Worm (Caenorhabditis elegans) whole organism, L2 larva: Measurements from ENCODE around the gene F08F8.11.

Source experiments
- F13H6.1 ChIP-seq: sonication (generic microtip); optimal IDR thresholded peaks from 2 replicates; lab custom pipeline; 2016; ENCODE audit warnings: missing genetic modification characterization, missing compliant biosample characterization
- R02D3.7 ChIP-seq: fragments of 150-350 bp; optimal IDR thresholded peaks from 2 replicates; lab custom pipeline; 2014; ENCODE audit warnings: missing biosample characterization, missing genetic modification characterization
- ZK546.5 ChIP-seq: sonication (generic microtip); optimal IDR thresholded peaks from 2 replicates; lab custom pipeline; 2017; ENCODE audit warnings: missing biosample characterization, missing genetic modification characterization
- alr-1 ChIP-seq: fragments of 150-350 bp; optimal IDR thresholded peaks from 2 replicates; lab custom pipeline; 2014; ENCODE audit warnings: missing biosample characterization, missing genetic modification characterization
- ama-1 ChIP-seq: fragments of 150-350 bp; optimal IDR thresholded peaks from 2 replicates; lab custom pipeline; 2018; ENCODE audit warnings: inconsistent platforms
- blmp-1 ChIP-seq: sonication (generic microtip); optimal IDR thresholded peaks from 2 replicates; lab custom pipeline; 2017; ENCODE audit warnings: missing genetic modification characterization, mild to moderate bottlenecking, missing compliant biosample characterization, antibody characterized with exemption, moderate library complexity; ENCODE audit not compliant: insufficient read depth
- ceh-16 ChIP-seq: fragments of 150-350 bp; optimal IDR thresholded peaks from 2 replicates; lab custom pipeline; 2014; ENCODE audit warnings: missing biosample characterization, missing genetic modification characterization
- crh-2 ChIP-seq: sonication (generic microtip); optimal IDR thresholded peaks from 2 replicates; lab custom pipeline; 2017; ENCODE audit warnings: missing biosample characterization, missing genetic modification characterization
- dmd-4 ChIP-seq: sonication (generic microtip); optimal IDR thresholded peaks from 2 replicates; lab custom pipeline; 2017; ENCODE audit warnings: missing biosample characterization, missing genetic modification characterization
- elt-1 ChIP-seq: fragments of 150-350 bp; optimal IDR thresholded peaks from 2 replicates; lab custom pipeline; 2014; ENCODE audit warnings: missing biosample characterization, missing genetic modification characterization
- elt-3 ChIP-seq: sonication (generic microtip); optimal IDR thresholded peaks from 2 replicates; lab custom pipeline; 2017; ENCODE audit warnings: missing biosample characterization, missing genetic modification characterization
- fos-1 ChIP-seq: fragments of 150-350 bp; optimal IDR thresholded peaks from 2 replicates; lab custom pipeline; 2014; ENCODE audit warnings: missing biosample characterization, missing genetic modification characterization
- lin-11 ChIP-seq: fragments of 150-350 bp; sonication (generic microtip); optimal IDR thresholded peaks from 2 replicates; lab custom pipeline; 2014; ENCODE audit warnings: missing biosample characterization, missing genetic modification characterization, inconsistent platforms, mixed read lengths
- lin-13 ChIP-seq: fragments of 150-350 bp; optimal IDR thresholded peaks from 2 replicates; lab custom pipeline; 2014; ENCODE audit warnings: missing biosample characterization, missing genetic modification reagents, missing genetic modification characterization
- lin-39 ChIP-seq: fragments of 150-350 bp; optimal IDR thresholded peaks from 2 replicates; lab custom pipeline; 2014; ENCODE audit warnings: missing biosample characterization, missing genetic modification reagents, missing genetic modification characterization
- lsy-2 ChIP-seq, 2 experiments: fragments of 150-350 bp in 1 of 2; sonication (generic microtip) in 1 of 2; optimal IDR thresholded peaks; 2 replicates each; lab custom pipeline; 2014 to 2017; ENCODE audit warnings: missing biosample characterization in 2 of 2, missing genetic modification characterization in 2 of 2
- mab-5 ChIP-seq: fragments of 150-350 bp; optimal IDR thresholded peaks from 2 replicates; lab custom pipeline; 2014; ENCODE audit warnings: missing biosample characterization, missing genetic modification characterization
- mdl-1 ChIP-seq, 2 experiments: fragments of 150-350 bp in 1 of 2; sonication (generic microtip) in 1 of 2; optimal IDR thresholded peaks; 2 replicates each; lab custom pipeline; 2017; ENCODE audit warnings: missing biosample characterization in 2 of 2, missing genetic modification characterization in 2 of 2
- nhr-10 ChIP-seq: sonication (generic microtip); optimal IDR thresholded peaks from 2 replicates; lab custom pipeline; 2017; ENCODE audit warnings: missing biosample characterization, missing genetic modification characterization
- nhr-11 ChIP-seq: fragments of 150-350 bp; optimal IDR thresholded peaks from 2 replicates; lab custom pipeline; 2014; ENCODE audit warnings: missing biosample characterization, missing genetic modification characterization
- nhr-129 ChIP-seq: fragments of 150-350 bp; optimal IDR thresholded peaks from 2 replicates; lab custom pipeline; 2014; ENCODE audit warnings: missing biosample characterization, missing genetic modification characterization
- nhr-21 ChIP-seq: fragments of 150-350 bp; optimal IDR thresholded peaks from 2 replicates; lab custom pipeline; 2014; ENCODE audit warnings: missing biosample characterization, missing genetic modification characterization
- nhr-23 ChIP-seq: fragments of 150-350 bp; optimal IDR thresholded peaks from 2 replicates; lab custom pipeline; 2014; ENCODE audit warnings: missing biosample characterization, missing genetic modification reagents, missing genetic modification characterization
- nhr-237 ChIP-seq: fragments of 150-350 bp; optimal IDR thresholded peaks from 2 replicates; lab custom pipeline; 2014; ENCODE audit warnings: missing biosample characterization, missing genetic modification characterization
- nhr-25 ChIP-seq: fragments of 150-350 bp; sonication (generic microtip); optimal IDR thresholded peaks from 3 replicates; lab custom pipeline; 2014; ENCODE audit warnings: missing biosample characterization, missing genetic modification characterization
- nhr-6 ChIP-seq: fragments of 150-350 bp; optimal IDR thresholded peaks from 2 replicates; lab custom pipeline; 2014; ENCODE audit warnings: missing biosample characterization, missing genetic modification characterization
- nhr-77 ChIP-seq: fragments of 150-350 bp; optimal IDR thresholded peaks from 2 replicates; lab custom pipeline; 2014; ENCODE audit warnings: missing biosample characterization, missing genetic modification characterization
- peb-1 ChIP-seq: fragments of 150-350 bp; optimal IDR thresholded peaks from 2 replicates; lab custom pipeline; 2014; ENCODE audit warnings: missing biosample characterization, missing genetic modification characterization
- sem-4 ChIP-seq: fragments of 150-350 bp; optimal IDR thresholded peaks from 2 replicates; lab custom pipeline; 2014; ENCODE audit warnings: missing biosample characterization, missing genetic modification reagents, missing genetic modification characterization
- sma-3 ChIP-seq: sonication (generic microtip); optimal IDR thresholded peaks from 2 replicates; lab custom pipeline; 2016; ENCODE audit warnings: missing genetic modification reagents, missing genetic modification characterization, missing compliant biosample characterization
- sma-9 ChIP-seq, 2 experiments: fragments of 150-350 bp in 1 of 2; sonication (generic microtip) in 1 of 2; optimal IDR thresholded peaks; 2 replicates each; lab custom pipeline; 2014 to 2016; ENCODE audit warnings: missing genetic modification characterization in 2 of 2, mild to moderate bottlenecking in 1 of 2, missing biosample characterization in 1 of 2, missing compliant biosample characterization in 1 of 2, missing genetic modification reagents in 1 of 2, moderate library complexity in 1 of 2
- unc-39 ChIP-seq: fragments of 150-350 bp; optimal IDR thresholded peaks from 2 replicates; lab custom pipeline; 2014; ENCODE audit warnings: missing biosample characterization, missing genetic modification characterization
- unc-55 ChIP-seq: fragments of 150-350 bp; sonication (generic microtip); optimal IDR thresholded peaks from 3 replicates; lab custom pipeline; 2014; ENCODE audit warnings: missing biosample characterization, missing genetic modification reagents, missing genetic modification characterization
- unc-62 ChIP-seq: fragments of 150-350 bp; optimal IDR thresholded peaks from 2 replicates; lab custom pipeline; 2014; ENCODE audit warnings: missing biosample characterization, missing genetic modification reagents, missing genetic modification characterization
- zag-1 ChIP-seq: fragments of 150-350 bp; optimal IDR thresholded peaks from 2 replicates; lab custom pipeline; 2014; ENCODE audit warnings: missing biosample characterization, missing genetic modification characterization
- ztf-1 ChIP-seq: fragments of 200-800 bp; sonication (Bioruptor generic); conservative IDR thresholded peaks from 2 replicates; pipeline ENCODE4 v1.3.6; 2022; ENCODE audit warnings: missing genetic modification characterization, missing compliant biosample characterization
- ztf-11 ChIP-seq: sonication (generic microtip); optimal IDR thresholded peaks from 2 replicates; lab custom pipeline; 2017; ENCODE audit warnings: missing biosample characterization, missing genetic modification characterization

The F08F8.11 gene

ce11 chrIII:7365602-7366001 is at the start of gene F08F8.11:
Gene F08F8.11, plus strand, starts transcription at chrIII:7365902.
- TF ChIP-seq nhr-25 (tag; lab: Kevin White, UChicago) (no peak), elt-1 (tag; lab: Kevin White, UChicago) (no peak), lin-13 (GFP tag; lab: Kevin White, UChicago) (no peak), zag-1 (tag; lab: Kevin White, UChicago) (no peak), ztf-11 (no peak), nhr-11 (tag; lab: Kevin White, UChicago) (no peak), unc-39 (tag; lab: Kevin White, UChicago) (no peak), peb-1 (tag; lab: Kevin White, UChicago) (no peak), F13H6.1 (no peak), sma-9 (GFP tag; optimal IDR thresholded peaks at IDR 0.05; lab: Kevin White, UChicago) (no peak), sma-9 (tag; optimal IDR thresholded peaks at IDR 0.05; lab: Kevin White, UChicago) (no peak), nhr-21 (no peak), nhr-6 (tag; lab: Kevin White, UChicago) (no peak), elt-3 (tag; lab: Kevin White, UChicago) (no peak), nhr-10 (tag; lab: Kevin White, UChicago) (no peak), sma-3 (no peak), ZK546.5 (no peak), nhr-77 (tag; lab: Kevin White, UChicago) (no peak), fos-1 (tag; lab: Kevin White, UChicago) (no peak), ztf-1 (GFP tag; lab: Robert Waterston, UW) (no peak)

ce11 chrIII:7317354-7317753 is 48.3 kb upstream of the F08F8.11 start:
- TF ChIP-seq sem-4 (tag; lab: Kevin White, UChicago) (no peak), crh-2 (peak; percentile 18), fos-1 (tag; lab: Kevin White, UChicago) (peak; percentile 38), peb-1 (tag; lab: Kevin White, UChicago) (no peak)

DNA sequence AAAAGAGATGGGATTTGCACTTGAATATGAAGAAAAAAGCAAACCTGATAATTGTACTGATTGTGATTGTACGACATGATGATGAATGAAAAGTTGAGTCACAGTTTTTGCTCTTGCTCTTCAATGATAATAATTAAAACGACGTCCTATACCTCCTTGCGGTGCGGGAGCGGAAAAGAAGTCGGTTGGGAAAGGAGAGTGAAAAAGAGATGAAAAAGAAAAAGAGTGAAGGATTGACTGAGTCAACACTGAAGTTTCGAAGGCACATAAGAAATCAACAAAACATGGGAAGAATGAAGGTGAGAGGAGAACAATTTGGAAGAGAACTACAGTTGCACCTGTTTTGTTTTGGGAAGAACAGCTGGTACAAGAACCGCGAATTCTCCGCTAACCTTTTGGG is 46.3 kb upstream of the F08F8.11 start, which contains the start of gene F56C9.8:
F56C9.8 (minus strand) TSS at position 120 of the 400 bp plus-strand sequence.
- peak; percentile 70 for TF ChIP-seq fos-1 (tag; lab: Kevin White, UChicago)
- peak; percentile 9 for TF ChIP-seq nhr-129 (tag; lab: Kevin White, UChicago)
- TF ChIP-seq ama-1 (lab: Kevin White, UChicago), result no peak
- TF ChIP-seq zag-1 (tag; lab: Kevin White, UChicago), result no peak
- no peak for TF ChIP-seq nhr-21
- TF ChIP-seq nhr-23 (tag; lab: Kevin White, UChicago), result no peak
- no peak for TF ChIP-seq elt-1 (tag; lab: Kevin White, UChicago)
- TF ChIP-seq unc-62, result no peak
- TF ChIP-seq lin-39, result no peak

DNA sequence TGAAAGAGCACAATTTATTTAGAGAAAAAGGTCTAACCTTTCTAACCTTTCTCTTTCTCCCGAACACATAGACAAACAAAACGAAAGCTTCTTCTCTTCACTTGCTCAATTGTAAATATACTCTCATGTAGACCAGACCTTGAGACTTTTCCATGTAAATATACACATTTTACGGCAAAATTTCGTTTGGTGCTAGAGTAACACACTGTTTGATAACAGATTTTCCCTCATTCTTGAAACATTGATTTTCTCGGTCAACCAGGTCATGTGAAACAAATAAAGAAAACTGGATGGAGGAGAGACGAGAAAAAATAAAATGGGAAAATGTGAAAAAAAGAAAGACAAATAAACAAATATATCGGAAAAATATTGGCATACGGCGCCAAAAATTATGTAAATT is 43.7 kb upstream of the F08F8.11 start:
- TF ChIP-seq elt-3 (tag; lab: Kevin White, UChicago) (no peak), nhr-129 (tag; lab: Kevin White, UChicago) (peak; percentile 41), blmp-1 (no peak), nhr-21 (no peak), dmd-4 (tag; lab: Kevin White, UChicago) (no peak), sma-9 (GFP tag; optimal IDR thresholded peaks at IDR 0.05; lab: Kevin White, UChicago) (peak; percentile 35), sma-9 (tag; optimal IDR thresholded peaks at IDR 0.05; lab: Kevin White, UChicago) (no peak), fos-1 (tag; lab: Kevin White, UChicago) (peak; percentile 8), unc-55 (no peak), crh-2 (peak; percentile 11), ceh-16 (tag; lab: Kevin White, UChicago) (no peak), unc-39 (tag; lab: Kevin White, UChicago) (no peak), nhr-237 (tag; lab: Kevin White, UChicago) (no peak), lsy-2 (tag; optimal IDR thresholded peaks at IDR 0.05; lab: Kevin White, UChicago) (no peak), peb-1 (tag; lab: Kevin White, UChicago) (no peak), ztf-1 (GFP tag; lab: Robert Waterston, UW) (no peak), nhr-10 (tag; lab: Kevin White, UChicago) (no peak), mab-5 (tag; lab: Kevin White, UChicago) (no peak), lin-11 (no peak), F13H6.1 (peak; percentile 66), lin-13 (GFP tag; lab: Kevin White, UChicago) (no peak), alr-1 (tag; lab: Kevin White, UChicago) (no peak), ztf-11 (no peak), nhr-11 (tag; lab: Kevin White, UChicago) (no peak), nhr-77 (tag; lab: Kevin White, UChicago) (no peak), mdl-1 (tag; optimal IDR thresholded peaks at IDR 0.05; lab: Kevin White, UChicago) (no peak), R02D3.7 (tag; lab: Kevin White, UChicago) (no peak)
